Fruit fly (Drosophila melanogaster) S2 (cell line): Measurements from ENCODE around the gene CG18048.

Experiments
- CG8478 ChIP-seq: fragments of >200 bp; optimal IDR thresholded peaks from 2 replicates; lab custom pipeline; 2018
- CTCF ChIP-seq, 2 experiments: fragments of >200 bp; optimal IDR thresholded peaks; 2 replicates each; lab custom pipeline; 2018

Gene CG18048

DNA sequence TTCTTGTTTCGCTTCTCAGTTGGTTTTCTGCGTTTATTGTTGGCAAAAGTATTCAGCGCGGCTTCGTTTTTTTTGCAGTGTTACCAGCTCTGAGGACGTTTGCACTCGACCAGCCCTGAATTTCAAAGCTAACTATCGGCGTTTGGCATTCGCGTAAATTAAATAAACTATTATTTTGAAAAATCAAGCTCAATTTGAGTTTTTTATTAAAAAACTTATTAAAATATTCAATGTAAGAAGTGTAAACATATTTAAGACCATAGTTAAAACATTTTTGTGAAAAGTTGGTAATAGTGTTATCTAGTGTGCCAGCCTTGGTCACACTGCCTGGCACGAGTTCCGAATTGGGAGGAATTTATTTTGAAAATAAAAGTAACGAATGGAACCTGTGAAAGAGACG, at the start of gene CG18048, which contains the start of gene SmD2:
TSS of gene CG18048 (plus strand) at position 298 of the 400 bp plus-strand sequence.
TSS of gene SmD2 (minus strand) at position 98 of the 400 bp plus-strand sequence.
- no peak for TF ChIP-seq CG8478 (lab: Kevin White, UChicago)
- no peak for TF ChIP-seq CTCF (optimal IDR thresholded peaks at IDR 0.05; lab: Kevin White, UChicago)

DNA sequence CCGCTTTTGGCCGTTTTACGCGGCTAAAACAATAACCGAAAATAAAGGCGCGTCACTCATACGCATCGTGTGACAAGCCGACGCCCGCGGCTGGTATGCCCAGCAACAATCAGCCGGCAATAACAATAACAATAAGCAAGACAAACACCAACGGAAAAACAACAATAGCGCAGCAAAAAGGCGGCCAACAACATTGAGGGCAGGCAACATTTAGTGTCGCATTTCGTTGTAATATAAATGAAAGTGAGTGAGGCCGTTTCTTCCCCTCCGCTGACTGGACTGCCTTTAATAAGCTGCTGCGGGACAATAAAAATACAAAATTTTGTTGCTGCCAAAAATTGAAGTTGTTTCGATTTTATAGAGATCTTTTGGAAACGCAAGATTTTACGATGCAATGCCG, 48.7 kb upstream of the CG18048 start:
- TF ChIP-seq CG8478 (lab: Kevin White, UChicago): no peak
- no peak for TF ChIP-seq CTCF (optimal IDR thresholded peaks at IDR 0.05; lab: Kevin White, UChicago)

DNA sequence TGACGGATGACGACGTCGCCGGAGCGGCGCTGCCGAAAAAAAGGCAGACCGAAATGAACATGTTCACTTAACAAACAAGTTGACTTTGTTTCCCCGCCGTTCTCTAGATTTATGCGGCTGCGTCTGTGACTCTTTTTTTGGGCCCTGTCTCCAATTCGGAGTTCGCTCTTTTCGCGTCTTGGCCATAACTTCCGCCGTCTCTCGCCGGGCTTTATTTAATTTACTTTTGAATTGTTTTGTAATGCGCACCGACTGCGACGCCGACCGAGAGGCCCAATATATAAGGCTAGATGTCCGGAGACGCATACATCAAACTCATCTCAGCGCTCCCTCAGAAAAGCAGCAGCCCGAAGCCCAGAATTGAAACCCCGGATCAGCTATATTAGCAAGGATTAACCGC, 47.1 kb upstream of the CG18048 start, which contains the start of gene Osi14:
TSS of gene Osi14 (plus strand) at position 301 of the 400 bp plus-strand sequence.
- TF ChIP-seq CG8478 (lab: Kevin White, UChicago) (no peak), CTCF (optimal IDR thresholded peaks at IDR 0.05; lab: Kevin White, UChicago) (no peak)

DNA sequence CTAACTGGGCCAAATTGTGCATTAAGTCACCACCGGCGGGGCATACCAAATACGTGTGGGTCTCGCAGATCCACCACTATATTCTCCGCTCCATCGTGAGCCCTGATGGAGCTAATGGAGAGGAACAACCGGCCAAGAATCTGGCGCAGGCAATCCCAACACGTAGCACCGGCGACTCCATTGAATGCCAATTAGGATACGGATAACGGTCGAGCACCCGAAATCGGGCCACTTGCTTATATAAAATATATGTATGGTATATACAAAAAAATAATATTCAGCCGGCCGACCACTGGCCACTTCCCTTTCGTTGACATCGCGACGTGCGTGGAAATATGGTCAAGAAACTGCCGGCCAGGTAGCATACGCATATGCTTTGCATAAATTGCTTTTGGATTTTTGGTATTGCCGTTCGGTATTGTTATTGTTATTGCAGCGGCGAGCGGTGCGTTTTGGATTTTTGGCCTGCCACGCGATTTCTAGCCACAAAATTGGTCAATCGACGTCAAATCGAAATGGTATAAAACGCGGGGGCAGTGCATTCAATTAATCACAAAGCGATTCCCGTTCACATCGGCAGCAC, 44.6 kb upstream of the CG18048 start, which contains the start of gene Osi15:
TSS of gene Osi15 (plus strand) at position 548 of the 583 bp plus-strand sequence.
- no peak for TF ChIP-seq CTCF (optimal IDR thresholded peaks at IDR 0.05; lab: Kevin White, UChicago)
- no peak for TF ChIP-seq CG8478 (lab: Kevin White, UChicago)

DNA sequence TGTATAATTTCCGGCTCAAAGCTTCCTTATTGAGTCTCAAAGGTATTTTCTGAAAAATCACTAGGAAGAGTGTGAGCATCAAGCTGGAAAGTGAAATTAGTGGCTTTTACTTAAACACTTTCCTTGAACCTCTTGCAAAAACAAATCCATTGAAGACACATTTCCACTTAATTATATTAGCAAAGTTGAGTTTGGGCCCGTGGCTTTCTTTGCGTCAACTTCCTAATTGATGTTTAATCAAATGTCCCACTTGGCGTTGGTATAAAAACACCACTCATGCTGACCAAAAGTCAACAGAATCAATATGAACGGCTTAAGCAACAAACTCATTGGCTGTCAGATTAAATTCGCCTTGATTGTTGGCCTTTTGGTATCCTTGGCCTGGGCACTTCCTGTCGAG, 42.2 kb upstream of the CG18048 start, which contains the start of gene CG46396:
TSS of gene CG46396 (plus strand) at position 301 of the 400 bp plus-strand sequence.
- no peak for TF ChIP-seq CTCF (optimal IDR thresholded peaks at IDR 0.05; lab: Kevin White, UChicago)
- no peak for TF ChIP-seq CG8478 (lab: Kevin White, UChicago)

DNA sequence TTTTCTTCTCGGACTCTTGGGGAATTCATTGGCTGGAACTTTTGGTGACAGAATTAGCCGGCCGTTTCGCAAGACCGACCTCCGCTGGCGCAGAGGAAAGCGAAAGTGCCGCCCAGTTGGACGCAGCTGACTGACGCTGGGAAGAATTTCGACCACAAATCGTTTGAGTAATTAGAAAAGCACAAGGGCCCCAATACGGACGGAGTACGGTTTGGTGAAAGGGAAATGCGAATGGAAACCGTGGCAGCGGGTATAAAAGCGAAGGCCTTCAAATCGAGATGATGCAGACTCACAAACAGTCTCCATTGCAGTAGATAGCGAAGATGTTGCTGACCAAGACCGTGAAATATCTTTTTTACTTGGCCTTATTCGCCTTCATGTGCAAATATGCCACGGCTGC, 41.0 kb upstream of the CG18048 start, which contains the start of gene Osi16:
TSS of gene Osi16 (plus strand) at position 301 of the 400 bp plus-strand sequence.
- TF ChIP-seq CTCF (optimal IDR thresholded peaks at IDR 0.05; lab: Kevin White, UChicago): no peak
- TF ChIP-seq CG8478 (lab: Kevin White, UChicago): no peak

DNA sequence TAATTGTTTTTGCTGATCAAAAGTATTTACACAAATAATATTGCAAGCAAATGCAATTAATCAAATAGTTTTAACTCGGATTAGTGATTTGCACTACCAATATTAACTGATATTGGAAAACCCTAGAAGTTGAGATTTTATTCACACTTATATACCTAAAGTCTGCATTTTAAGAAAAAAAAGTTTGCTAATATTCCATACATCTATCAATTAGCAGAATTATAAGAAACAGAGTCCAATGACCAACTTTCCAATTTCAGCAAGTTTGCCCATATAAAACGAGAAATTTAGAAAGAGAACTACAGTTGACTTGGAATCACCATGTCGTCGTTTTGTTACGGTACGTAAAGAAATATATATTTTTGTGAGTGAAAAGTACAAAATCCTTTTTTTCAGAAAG, 39.3 kb upstream of the CG18048 start, which contains the start of gene CG46026:
TSS of gene CG46026 (plus strand) at position 301 of the 400 bp plus-strand sequence.
- TF ChIP-seq CG8478 (lab: Kevin White, UChicago): no peak
- TF ChIP-seq CTCF (optimal IDR thresholded peaks at IDR 0.05; lab: Kevin White, UChicago): no peak

DNA sequence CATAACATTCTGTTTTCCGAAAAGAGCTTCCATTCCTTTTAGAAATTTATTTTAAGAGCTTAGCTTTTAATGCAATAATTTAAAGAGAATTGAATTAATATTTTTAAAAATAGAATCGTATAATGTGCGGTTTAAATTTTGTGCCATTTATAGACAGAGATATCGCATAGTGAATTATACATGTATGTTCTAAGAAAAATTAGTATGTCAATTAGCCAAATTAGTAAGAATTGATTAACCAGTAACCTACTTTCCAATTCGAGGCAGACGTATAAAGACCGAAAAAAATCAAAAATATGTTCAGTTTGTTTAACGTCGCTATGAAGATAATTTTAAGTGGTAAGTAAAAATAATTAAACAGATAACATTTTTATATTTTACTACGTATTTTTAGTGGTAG, 36.2 kb upstream of the CG18048 start, which contains the start of gene CG31560:
TSS of gene CG31560 (plus strand) at position 301 of the 400 bp plus-strand sequence.
- TF ChIP-seq CG8478 (lab: Kevin White, UChicago) (no peak), CTCF (optimal IDR thresholded peaks at IDR 0.05; lab: Kevin White, UChicago) (no peak)

DNA sequence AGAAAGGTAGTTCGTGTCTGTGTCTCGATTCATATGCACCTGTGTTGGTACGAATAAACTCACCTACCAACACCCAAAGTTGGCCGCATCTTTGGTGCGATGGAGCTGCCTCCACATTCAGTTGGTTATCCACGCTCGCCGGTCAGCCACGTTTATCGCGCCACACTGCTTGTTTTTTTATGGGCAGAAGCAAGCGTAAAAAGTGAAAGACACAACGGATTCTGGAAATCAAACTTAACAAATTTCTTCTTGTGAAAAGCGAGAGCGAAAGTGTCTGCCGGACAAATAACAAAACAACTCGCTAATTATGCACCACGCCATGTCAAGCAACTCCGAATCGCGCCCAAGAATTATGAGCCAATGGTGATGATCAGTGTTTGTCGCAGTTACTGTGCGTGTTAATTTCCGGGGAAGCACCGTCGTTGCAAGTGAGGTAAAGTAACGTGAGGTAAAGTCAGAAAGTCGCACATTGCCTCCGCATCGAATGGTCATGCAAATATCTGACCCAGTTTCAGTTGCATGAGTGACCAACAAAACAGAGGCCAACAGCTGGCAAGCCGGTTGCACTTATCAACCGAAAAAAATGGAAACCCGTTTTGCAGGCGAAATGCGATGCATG, 34.2 kb upstream of the CG18048 start, which contains the start of gene Osi17:
TSS of gene Osi17 (plus strand) at position 132 of the 619 bp plus-strand sequence.
- TF ChIP-seq CTCF (optimal IDR thresholded peaks at IDR 0.05; lab: Kevin White, UChicago) (no peak), CG8478 (lab: Kevin White, UChicago) (no peak)

DNA sequence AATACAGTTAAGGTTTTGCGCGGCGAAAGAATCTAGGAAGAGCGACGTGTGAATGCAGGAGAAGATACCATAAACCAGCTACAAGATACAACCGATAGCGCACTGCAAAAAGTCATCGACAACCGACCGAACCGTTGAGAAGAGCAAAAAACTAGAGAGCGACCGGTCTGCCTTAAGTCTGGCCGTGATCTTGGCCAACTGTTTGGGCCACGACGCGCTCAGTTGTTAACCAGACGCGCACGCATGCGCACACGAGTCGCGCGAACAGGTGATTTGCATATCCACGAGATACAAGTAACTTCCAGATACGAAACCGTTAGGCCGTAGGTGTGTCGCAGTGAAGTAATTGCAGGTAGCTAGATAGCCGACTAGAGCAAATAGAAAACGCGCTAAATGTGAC, 30.8 kb upstream of the CG18048 start:
- TF ChIP-seq CG8478 (lab: Kevin White, UChicago) (no peak), CTCF (optimal IDR thresholded peaks at IDR 0.05; lab: Kevin White, UChicago) (no peak)

DNA sequence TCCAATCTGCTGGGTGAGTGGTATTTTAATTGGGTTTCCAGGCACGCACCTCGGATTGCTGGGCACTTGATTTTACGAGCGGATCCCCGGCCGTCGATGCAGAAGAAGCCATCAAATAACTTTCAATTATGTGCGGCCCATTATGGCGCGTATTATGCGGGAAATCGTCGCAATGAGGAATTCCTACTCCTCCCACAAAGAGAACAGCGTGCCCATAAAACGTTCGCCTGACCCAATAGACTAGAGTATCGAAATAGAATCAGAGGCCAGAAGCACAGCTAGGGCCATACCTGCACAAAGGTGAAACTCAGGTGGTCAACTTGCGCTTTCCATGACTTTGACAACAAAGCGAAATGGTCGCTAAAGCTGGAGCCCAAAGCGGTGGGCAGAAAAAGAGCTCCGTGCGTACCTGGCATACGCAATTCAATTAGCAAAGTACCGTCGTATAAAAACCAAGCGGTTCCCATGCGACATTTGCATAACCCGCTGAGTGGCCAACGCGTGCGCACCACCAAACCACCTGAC, 16.1 kb upstream of the CG18048 start, which contains the start of gene Osi18:
TSS of gene Osi18 (plus strand) at position 475 of the 525 bp plus-strand sequence.
- TF ChIP-seq CG8478 (lab: Kevin White, UChicago): no peak
- TF ChIP-seq CTCF (optimal IDR thresholded peaks at IDR 0.05; lab: Kevin White, UChicago): no peak

DNA sequence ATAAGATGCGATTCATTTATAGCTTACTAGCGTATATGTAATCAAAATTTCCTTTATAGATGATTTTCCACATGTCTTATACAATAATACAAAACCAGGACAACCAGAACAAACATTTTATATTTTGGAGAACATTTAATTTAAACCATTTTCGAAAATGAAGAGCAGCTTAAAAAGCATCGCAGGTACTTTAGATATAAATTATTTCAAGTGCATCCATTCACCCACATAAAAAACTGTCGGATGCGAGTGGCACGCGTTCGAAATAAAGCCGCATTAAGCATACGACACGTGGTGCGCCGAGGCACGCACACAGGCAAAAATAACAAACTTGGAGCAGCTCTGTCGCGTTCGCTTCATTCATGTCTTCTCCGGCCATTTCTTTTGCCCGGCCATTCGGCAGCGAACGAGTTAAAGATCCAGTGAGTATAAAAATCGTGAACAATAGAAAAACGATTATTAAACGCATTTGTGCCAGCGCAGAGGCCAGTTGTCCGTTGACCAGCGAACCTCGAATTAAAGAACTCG, 10.9 kb upstream of the CG18048 start, which contains the start of gene Osi19:
TSS of gene Osi19 (plus strand) at position 457 of the 528 bp plus-strand sequence.
- TF ChIP-seq CG8478 (lab: Kevin White, UChicago) (no peak), CTCF (optimal IDR thresholded peaks at IDR 0.05; lab: Kevin White, UChicago) (no peak)

DNA sequence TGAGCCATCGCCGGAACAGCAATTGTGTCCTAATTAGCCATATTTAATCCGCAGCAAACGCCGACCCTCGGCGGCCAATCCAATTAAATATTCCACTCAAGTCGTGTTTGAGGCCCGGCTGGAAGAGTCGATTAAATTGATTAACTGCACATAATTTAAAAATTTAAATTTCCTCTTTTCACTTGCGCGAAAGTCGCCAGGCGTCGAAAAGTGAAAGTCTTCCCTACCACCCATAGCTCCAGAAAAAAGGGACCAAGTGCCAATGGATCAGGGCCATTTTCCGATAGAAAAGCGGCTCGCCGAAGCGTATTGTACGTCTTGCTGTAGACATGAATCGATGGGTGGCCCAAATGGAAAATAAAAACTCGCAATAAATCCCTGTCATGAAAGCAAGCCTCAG, 8.5 kb upstream of the CG18048 start:
- TF ChIP-seq CTCF (optimal IDR thresholded peaks at IDR 0.05; lab: Kevin White, UChicago): no peak

DNA sequence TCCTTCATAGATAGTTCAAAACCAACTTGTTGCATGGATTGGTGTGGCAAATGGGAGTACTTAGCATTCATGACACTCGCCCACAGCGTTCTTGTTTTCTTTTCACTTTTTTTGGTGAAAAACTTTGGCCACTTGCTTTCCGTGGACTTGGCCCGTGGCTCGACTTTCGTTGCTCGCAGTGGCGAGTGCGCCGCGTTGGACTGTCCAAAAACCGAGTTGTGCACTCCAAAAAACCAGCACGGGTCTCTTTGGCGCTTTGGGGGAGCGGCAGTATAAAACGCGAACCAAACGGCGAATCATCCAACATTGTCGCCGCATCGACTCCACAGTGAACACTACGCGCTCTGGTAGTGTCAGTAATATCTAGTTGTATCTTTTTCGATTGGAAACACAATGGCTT, 6.1 kb upstream of the CG18048 start, which contains the start of gene Osi20:
TSS of gene Osi20 (plus strand) at position 301 of the 400 bp plus-strand sequence.
- TF ChIP-seq CG8478 (lab: Kevin White, UChicago) (no peak), CTCF (optimal IDR thresholded peaks at IDR 0.05; lab: Kevin White, UChicago) (no peak)
